Worm (Caenorhabditis elegans): Measurements from ENCODE around the gene K03H6.1.

The K03H6.1 gene

ce11 chrIV:1567577-1567976, 44.1 kb downstream of the K03H6.1 start:
- no peak for TF ChIP-seq F13C5.2 (tag; optimal IDR thresholded peaks at IDR 0.05)
- TF ChIP-seq pes-1 (GFP tag; IDR thresholded peaks at IDR 0.05) = no peak
- no peak for TF ChIP-seq hmbx-1 (tag; optimal IDR thresholded peaks at IDR 0.05)
- no peak for TF ChIP-seq hmg-4 (GFP tag; optimal IDR thresholded peaks at IDR 0.05)
- no peak for TF ChIP-seq ceh-13 (GFP tag; optimal IDR thresholded peaks at IDR 0.05)
- TF ChIP-seq tra-4 (tag; optimal IDR thresholded peaks at IDR 0.05) = no peak
- no peak for TF ChIP-seq B0310.2 (tag; optimal IDR thresholded peaks at IDR 0.05)
- no peak for TF ChIP-seq tbx-11 (GFP tag; IDR thresholded peaks at IDR 0.05)
- no peak for TF ChIP-seq ceh-36 (tag; optimal IDR thresholded peaks at IDR 0.05)
- no peak for TF ChIP-seq tbx-37 (GFP tag; conservative IDR thresholded peaks at IDR 0.05)
